Fruit fly (Drosophila melanogaster) whole organism, prepupa: Measurements from ENCODE around the gene CG9592.
A peak's percentile ranks its signal among the peaks of the same experiment; 100 is the strongest.

Experiments
- CG10669 ChIP-seq: fragments of 200-800 bp; sonication (Bioruptor generic); optimal IDR thresholded peaks from 3 replicates; lab custom pipeline; 2018; ENCODE audit warnings: missing biosample characterization, mild to moderate bottlenecking, missing genetic modification characterization, moderate library complexity
- CG11294 ChIP-seq: fragments of 200-800 bp; sonication (Bioruptor generic); IDR thresholded peaks from 2 replicates; pipeline ENCODE4 v1.3.6; 2022; ENCODE audit warnings: missing biosample characterization, missing genetic modification characterization
- CG11762 ChIP-seq: fragments of 200-800 bp; sonication (Bioruptor generic); optimal IDR thresholded peaks from 3 replicates; lab custom pipeline; 2016; ENCODE audit warnings: missing biosample characterization, missing genetic modification characterization; ENCODE audit not compliant: insufficient read depth
- CG11902 ChIP-seq: fragments of 200-800 bp; sonication (Bioruptor generic); optimal IDR thresholded peaks from 3 replicates; lab custom pipeline; 2016; ENCODE audit warnings: missing biosample characterization, missing genetic modification characterization
- CG15336 ChIP-seq: fragments of 200-800 bp; sonication (Bioruptor generic); IDR thresholded peaks from 2 replicates; pipeline ENCODE4 v1.3.6; 2022; ENCODE audit warnings: missing biosample characterization, missing genetic modification characterization
- CG1621 ChIP-seq: fragments of 200-800 bp; sonication (Bioruptor generic); optimal IDR thresholded peaks from 3 replicates; lab custom pipeline; 2018; ENCODE audit warnings: missing biosample characterization, mild to moderate bottlenecking, missing genetic modification characterization
- CG3032 ChIP-seq: fragments of 200-800 bp; optimal IDR thresholded peaks from 2 replicates; lab custom pipeline; 2019; ENCODE audit warnings: missing biosample characterization, mild to moderate bottlenecking, missing genetic modification characterization, moderate library complexity
- CG4318 ChIP-seq: fragments of 200-800 bp; sonication (Bioruptor generic); optimal IDR thresholded peaks from 3 replicates; lab custom pipeline; 2017; ENCODE audit warnings: missing biosample characterization, mild to moderate bottlenecking, missing genetic modification characterization
- CG6163 ChIP-seq: fragments of 200-800 bp; sonication (Bioruptor generic); IDR thresholded peaks from 3 replicates; pipeline ENCODE4 v1.3.6; 2022; ENCODE audit warnings: missing biosample characterization, missing genetic modification characterization
- CG6792 ChIP-seq: fragments of 200-800 bp; sonication (Bioruptor generic); optimal IDR thresholded peaks from 3 replicates; lab custom pipeline; 2016; ENCODE audit warnings: missing biosample characterization, missing genetic modification characterization
- CG6808 ChIP-seq: fragments of 200-800 bp; sonication (Bioruptor generic); optimal IDR thresholded peaks from 3 replicates; lab custom pipeline; 2017; ENCODE audit warnings: missing biosample characterization, missing genetic modification characterization, mild to moderate bottlenecking, moderate library complexity, missing genetic modification reagents
- CG6854 ChIP-seq: fragments of 200-800 bp; sonication (Bioruptor generic); optimal IDR thresholded peaks from 2 replicates; lab custom pipeline; 2017; ENCODE audit warnings: missing biosample characterization, mild to moderate bottlenecking, missing genetic modification characterization
- CG8119 ChIP-seq: fragments of 200-800 bp; sonication (Bioruptor generic); IDR thresholded peaks from 3 replicates; pipeline ENCODE4 v1.3.6; 2022; ENCODE audit warnings: missing biosample characterization, missing genetic modification characterization
- CG8319 ChIP-seq: fragments of 200-800 bp; sonication (Bioruptor generic); optimal IDR thresholded peaks from 3 replicates; lab custom pipeline; 2016; ENCODE audit warnings: missing biosample characterization, missing genetic modification characterization
- CG8632 ChIP-seq: fragments of 200-800 bp; sonication (Bioruptor generic); optimal IDR thresholded peaks from 3 replicates; lab custom pipeline; 2016; ENCODE audit warnings: missing biosample characterization, missing genetic modification characterization
- Eip75B ChIP-seq: fragments of 200-800 bp; sonication (Bioruptor generic); optimal IDR thresholded peaks from 3 replicates; lab custom pipeline; 2016; ENCODE audit warnings: missing biosample characterization, missing genetic modification characterization
- Ets21C ChIP-seq: fragments of 200-800 bp; sonication (Bioruptor generic); optimal IDR thresholded peaks from 3 replicates; lab custom pipeline; 2016; ENCODE audit warnings: missing biosample characterization, missing genetic modification characterization
- Hr38 ChIP-seq: sonication (Bioruptor generic); optimal IDR thresholded peaks from 2 replicates; lab custom pipeline; 2016; ENCODE audit warnings: missing biosample characterization, missing genetic modification characterization
- Hr4 ChIP-seq: fragments of 200-800 bp; sonication (Bioruptor generic); optimal IDR thresholded peaks from 3 replicates; lab custom pipeline; 2016; ENCODE audit warnings: missing biosample characterization, missing genetic modification characterization
- Met ChIP-seq: fragments of 200-800 bp; sonication (Bioruptor generic); optimal IDR thresholded peaks from 3 replicates; lab custom pipeline; 2016; ENCODE audit warnings: missing biosample characterization, missing genetic modification characterization
- Smox ChIP-seq: fragments of 200-800 bp; sonication (Bioruptor generic); optimal IDR thresholded peaks from 3 replicates; lab custom pipeline; 2016; ENCODE audit warnings: missing biosample characterization, missing genetic modification characterization
- Sox15 ChIP-seq: fragments of 200-800 bp; sonication (Bioruptor generic); optimal IDR thresholded peaks from 3 replicates; lab custom pipeline; 2016; ENCODE audit warnings: missing biosample characterization, missing genetic modification characterization
- dsx ChIP-seq: fragments of 200-800 bp; optimal IDR thresholded peaks from 3 replicates; lab custom pipeline; 2019; ENCODE audit warnings: missing biosample characterization, mild to moderate bottlenecking, missing genetic modification characterization, moderate library complexity; ENCODE audit not compliant: poor library complexity, severe bottlenecking
- esn ChIP-seq: fragments of 200-800 bp; sonication (Bioruptor generic); optimal IDR thresholded peaks from 2 replicates; lab custom pipeline; 2016; ENCODE audit warnings: missing biosample characterization, mild to moderate bottlenecking, missing genetic modification characterization, moderate library complexity
- fkh ChIP-seq: fragments of 200-800 bp; sonication (Bioruptor generic); optimal IDR thresholded peaks from 3 replicates; lab custom pipeline; 2017; ENCODE audit warnings: missing biosample characterization, mild to moderate bottlenecking, missing genetic modification characterization, moderate library complexity
- spab ChIP-seq: fragments of 200-800 bp; sonication (Bioruptor generic); optimal IDR thresholded peaks from 2 replicates; lab custom pipeline; 2017; ENCODE audit warnings: missing biosample characterization, mild to moderate bottlenecking, missing genetic modification characterization, missing genetic modification reagents
- svp ChIP-seq: fragments of 200-800 bp; sonication (Bioruptor generic); peaks from one replicate; lab custom pipeline; 2016; ENCODE audit warnings: missing biosample characterization, missing genetic modification characterization
- vri ChIP-seq: fragments of 200-800 bp; sonication (Bioruptor generic); optimal IDR thresholded peaks from 3 replicates; lab custom pipeline; 2016; ENCODE audit warnings: missing biosample characterization, mild to moderate bottlenecking, missing genetic modification characterization

CG9592 gene

DNA sequence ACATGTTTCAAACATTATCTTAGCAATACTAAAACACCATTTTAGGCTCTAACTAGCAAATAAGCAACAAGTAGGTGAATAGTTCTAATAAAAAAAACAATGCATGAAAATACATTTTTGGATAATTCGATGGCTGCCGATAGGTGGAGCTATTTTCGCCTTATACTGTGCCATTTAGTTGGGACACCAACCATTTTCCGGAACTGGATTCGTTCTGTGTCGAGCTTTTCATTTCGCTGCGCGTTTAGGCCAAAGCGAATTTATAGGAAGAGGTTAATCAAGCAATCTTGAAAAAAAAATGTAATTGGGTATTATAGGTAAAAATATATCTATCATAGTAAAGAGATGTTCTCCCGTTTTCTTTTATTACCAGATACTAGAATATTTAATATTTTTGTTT, 45.0 kb downstream of the CG9592 start:
- TF ChIP-seq CG8119 (GFP tag; lab: Robert Waterston, UW) = no peak
- peak; percentile 44 for TF ChIP-seq svp (GFP tag; lab: Kevin White, UChicago)
- no peak for TF ChIP-seq Ets21C (GFP tag; lab: Kevin White, UChicago)
- no peak for TF ChIP-seq CG6854 (GFP tag; lab: Kevin White, UChicago)
- TF ChIP-seq Hr38 (GFP tag; lab: Kevin White, UChicago) = no peak
- no peak for TF ChIP-seq Met
- TF ChIP-seq CG15336 (GFP tag; lab: Robert Waterston, UW) = no peak
- peak; percentile 25 for TF ChIP-seq esn
- TF ChIP-seq dsx = no peak

- TF ChIP-seq Met (no peak), CG8319 (GFP tag; lab: Kevin White, UChicago) (no peak), CG10669 (no peak), CG11294 (GFP tag; lab: Robert Waterston, UW) (no peak), CG8632 (GFP tag; lab: Kevin White, UChicago) (no peak), CG15336 (GFP tag; lab: Robert Waterston, UW) (no peak), esn (no peak), Sox15 (GFP tag; lab: Kevin White, UChicago) (no peak), CG6792 (GFP tag; lab: Kevin White, UChicago) (no peak), CG6808 (GFP tag; lab: Kevin White, UChicago) (no peak), vri (GFP tag; lab: Kevin White, UChicago) (no peak), Smox (GFP tag; lab: Kevin White, UChicago) (no peak), CG6163 (GFP tag; lab: Robert Waterston, UW) (no peak), CG1621 (tag; lab: Kevin White, UChicago) (no peak)
- TF ChIP-seq, all 60 proteins: peak for 0
Measured at dm6 chr3L:14563461-14563860, 45.8 kb downstream of the CG9592 start.

DNA sequence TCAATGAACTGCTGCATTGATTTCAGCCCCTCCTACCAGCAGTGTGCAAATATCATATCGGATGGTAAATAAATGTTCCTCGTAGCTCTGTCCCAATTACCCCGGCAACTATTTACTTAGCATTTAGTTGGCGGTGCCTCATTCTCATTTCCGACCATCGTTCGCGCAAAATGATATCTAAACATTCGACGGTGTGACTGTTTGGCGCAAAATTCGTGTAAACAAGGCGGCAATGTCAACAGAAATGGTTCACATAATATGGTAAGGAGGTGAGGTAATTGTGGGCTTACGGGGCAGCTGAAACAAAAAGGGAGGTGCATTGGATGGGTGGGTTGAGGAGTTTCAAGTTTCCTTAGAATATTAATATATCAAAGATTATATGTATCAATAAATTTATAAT, 46.8 kb downstream of the CG9592 start:
- TF ChIP-seq Hr4 (GFP tag; lab: Kevin White, UChicago) (no peak), fkh (GFP tag; lab: Kevin White, UChicago) (peak; percentile 73), CG11294 (GFP tag; lab: Robert Waterston, UW) (no peak), CG8632 (GFP tag; lab: Kevin White, UChicago) (peak; percentile 6), vri (GFP tag; lab: Kevin White, UChicago) (peak; percentile 86)

DNA sequence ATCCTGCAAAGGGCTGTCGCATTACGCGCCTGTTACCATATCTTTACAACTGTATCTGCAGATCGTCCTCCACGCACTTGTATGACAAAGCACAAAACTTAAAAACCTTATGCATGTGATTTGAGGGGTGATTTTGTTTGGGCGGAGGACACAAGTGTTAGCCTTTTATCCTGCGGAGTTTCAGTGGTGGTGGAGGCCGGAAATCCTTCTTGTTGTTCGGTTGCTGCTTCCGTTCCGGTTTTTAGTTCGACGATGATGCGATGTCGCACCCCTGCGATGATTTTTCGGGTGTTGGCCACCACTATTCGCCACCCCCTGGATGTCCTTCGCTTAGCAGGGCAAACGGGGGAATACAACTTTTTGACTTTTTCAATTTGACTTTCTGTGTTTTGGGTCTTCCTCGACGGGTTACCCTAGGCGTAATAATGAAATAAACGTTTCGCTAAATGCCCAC, 47.5 kb downstream of the CG9592 start:
- no peak for TF ChIP-seq Eip75B (GFP tag; lab: Kevin White, UChicago)
- no peak for TF ChIP-seq spab (GFP tag; lab: Kevin White, UChicago)
- no peak for TF ChIP-seq CG3032
- no peak for TF ChIP-seq CG11762
- no peak for TF ChIP-seq CG11902

DNA sequence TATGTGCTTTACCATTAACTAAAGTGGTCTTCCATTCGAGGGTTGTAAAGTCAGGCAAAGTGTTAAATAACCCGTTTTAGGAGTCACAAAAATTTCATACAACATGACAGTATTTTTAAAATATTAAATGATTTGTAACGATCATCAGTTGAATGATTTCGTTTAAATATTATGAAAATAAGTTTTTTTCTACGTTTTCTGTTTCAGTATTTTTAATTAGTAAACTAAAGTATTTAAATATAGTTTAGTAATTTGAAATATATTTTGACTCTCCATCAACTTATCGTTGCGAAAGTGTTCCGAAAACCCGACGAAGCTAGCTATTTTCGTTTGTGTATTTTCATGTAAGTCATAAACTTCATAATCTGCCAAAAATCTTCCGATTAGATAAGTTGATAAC, 49.5 kb downstream of the CG9592 start, which contains the start of gene CG42758:
TSS of gene CG42758 (plus strand) at position 301 of the 400 bp plus-strand sequence.
- no peak for TF ChIP-seq Hr38 (GFP tag; lab: Kevin White, UChicago)
- no peak for TF ChIP-seq CG4318 (GFP tag; lab: Kevin White, UChicago)
- TF ChIP-seq svp (GFP tag; lab: Kevin White, UChicago) = peak; percentile 15
